Fruit fly (Drosophila melanogaster): Measurements from ENCODE around the gene Sod1.

The Sod1 gene

dm6 chr3L:11089805-11090440, 23.6 kb downstream of the Sod1 start (continued):
- TF ChIP-seq otp (GFP tag; IDR thresholded peaks at IDR 0.05) (peak; percentile 91), CG3407 (GFP tag; optimal IDR thresholded peaks at IDR 0.05) (peak; percentile 81), mam (GFP tag; optimal IDR thresholded peaks at IDR 0.05) (peak; percentile 71), Hsf (GFP tag; optimal IDR thresholded peaks at IDR 0.05) (peak; percentile 93), CG11696 (GFP tag; IDR thresholded peaks at IDR 0.05) (peak; percentile 46), Bteb2 (GFP tag; optimal IDR thresholded peaks at IDR 0.05) (peak; percentile 82), CG9876 (GFP tag; optimal IDR thresholded peaks at IDR 0.05) (peak; percentile 23), ac (GFP tag; optimal IDR thresholded peaks at IDR 0.05) (peak; percentile 75), CG12391 (tag; optimal IDR thresholded peaks at IDR 0.05) (peak; percentile 96), CG10462 (GFP tag; optimal IDR thresholded peaks at IDR 0.05) (peak; percentile 92), Gug (GFP tag; IDR thresholded peaks at IDR 0.05) (peak; percentile 54; the same call in 3 of the 4 replicates), maf-S (GFP tag; optimal IDR thresholded peaks at IDR 0.05) (peak; percentile 41), shn (GFP tag; optimal IDR thresholded peaks at IDR 0.05) (peak; percentile 67), Fer3 (tag; optimal IDR thresholded peaks at IDR 0.05) (peak; percentile 52), ro (GFP tag; IDR thresholded peaks at IDR 0.05) (peak; percentile 71; the same call in 1 of the 2 replicates), zfh1 (GFP tag; IDR thresholded peaks at IDR 0.05) (peak; percentile 88), CG12071 (GFP tag; optimal IDR thresholded peaks at IDR 0.05) (peak; percentile 74), chif (GFP tag; optimal IDR thresholded peaks at IDR 0.05) (peak; percentile 83), CG12299 (tag; optimal IDR thresholded peaks at IDR 0.05) (peak; percentile 80), D19B (GFP tag; optimal IDR thresholded peaks at IDR 0.05) (peak; percentile 62), lab (GFP tag; optimal IDR thresholded peaks at IDR 0.05) (peak; percentile 89), CG2875 (GFP tag; optimal IDR thresholded peaks at IDR 0.05) (peak; percentile 90), Med (GFP tag) (peak; percentile 86), CG11247 (GFP tag; IDR thresholded peaks at IDR 0.05) (peak; percentile 58; the same call in 1 of the 2 replicates), CG18262 (tag; optimal IDR thresholded peaks at IDR 0.05) (peak; percentile 98), CG32772 (GFP tag; IDR thresholded peaks at IDR 0.05) (peak; percentile 59), CG9797 (GFP tag; optimal IDR thresholded peaks at IDR 0.05) (peak; percentile 39), CG4820 (GFP tag; optimal IDR thresholded peaks at IDR 0.05) (peak; percentile 87), HLH54F (GFP tag; optimal IDR thresholded peaks at IDR 0.05) (peak; percentile 57), CG4360 (GFP tag; IDR thresholded peaks at IDR 0.05) (peak; percentile 86), CG6854 (GFP tag; optimal IDR thresholded peaks at IDR 0.05) (peak; percentile 76), CG2129 (GFP tag; IDR thresholded peaks at IDR 0.05; ENCODE audit: partially characterized antibody) (no peak), tx (GFP tag; optimal IDR thresholded peaks at IDR 0.05) (peak; percentile 80), fd64A (GFP tag; optimal IDR thresholded peaks at IDR 0.05) (peak; percentile 45), pb (GFP tag; optimal IDR thresholded peaks at IDR 0.05) (peak; percentile 34), vfl (GFP tag; optimal IDR thresholded peaks at IDR 0.05) (peak; percentile 29), C15 (GFP tag; IDR thresholded peaks at IDR 0.05) (0 out of 3 replicates have a peak, but pooled peaks have one; percentile 39), CG30403 (GFP tag; optimal IDR thresholded peaks at IDR 0.05) (peak; percentile 94), CG3726 (GFP tag; IDR thresholded peaks at IDR 0.05) (no peak; the same call in 1 of the 3 replicates), btn (GFP tag; optimal IDR thresholded peaks at IDR 0.05) (peak; percentile 70), zen (tag; optimal IDR thresholded peaks at IDR 0.05) (peak; percentile 47), cas (GFP tag; IDR thresholded peaks at IDR 0.05) (no peak), Sox102F (GFP tag; optimal IDR thresholded peaks at IDR 0.05) (peak; percentile 93), bsh (GFP tag; optimal IDR thresholded peaks at IDR 0.05) (peak; percentile 58 to 89), CG15696 (tag; optimal IDR thresholded peaks at IDR 0.05) (peak; percentile 93), CG1647 (GFP tag; optimal IDR thresholded peaks at IDR 0.05) (peak; percentile 73), CG15073 (GFP tag; optimal IDR thresholded peaks at IDR 0.05) (peak; percentile 61), Oaz (GFP tag; IDR thresholded peaks at IDR 0.05) (peak; percentile 43; the same call in 1 of the 2 replicates), CG11093 (GFP tag; IDR thresholded peaks at IDR 0.05) (peak; percentile 72), slbo (GFP tag; IDR thresholded peaks at IDR 0.05) (peak; percentile 44; the same call in 1 of the 2 replicates)

All from whole organism, embryonic.